Fruit fly (Drosophila melanogaster) whole organism, wandering third instar larva: ENCODE results near the gene CG14339.
A peak's percentile ranks its signal among the peaks of the same experiment; 100 is the strongest.

Source experiments
- CG32264 ChIP-seq: fragments of 200-800 bp; sonication (Bioruptor generic); optimal IDR thresholded peaks from 2 replicates; lab custom pipeline; 2016; ENCODE audit warnings: missing biosample characterization, missing genetic modification characterization
- CrebA ChIP-seq: fragments of 200-800 bp; sonication (Bioruptor generic); optimal IDR thresholded peaks from 2 replicates; lab custom pipeline; 2016; ENCODE audit warnings: missing biosample characterization, mild to moderate bottlenecking, missing genetic modification characterization, borderline replicate concordance
- Dfd ChIP-seq: fragments of >200 bp; optimal IDR thresholded peaks from 2 replicates; lab custom pipeline; 2017; ENCODE audit warnings: missing biosample characterization, missing genetic modification characterization
- GATAd ChIP-seq: sonication (Bioruptor generic); optimal IDR thresholded peaks from 2 replicates; lab custom pipeline; 2016; ENCODE audit warnings: missing biosample characterization, missing genetic modification characterization
- Hnf4 ChIP-seq: fragments of 200-800 bp; sonication (Bioruptor generic); optimal IDR thresholded peaks from 2 replicates; lab custom pipeline; 2016; ENCODE audit warnings: missing biosample characterization, mild to moderate bottlenecking, missing genetic modification characterization
- Hr78 ChIP-seq: fragments of >200 bp; optimal IDR thresholded peaks from 2 replicates; lab custom pipeline; 2017; ENCODE audit warnings: missing biosample characterization, missing genetic modification characterization
- Hr83 ChIP-seq: fragments of 200-300 bp; sonication (Bioruptor generic); optimal IDR thresholded peaks from 2 replicates; lab custom pipeline; 2016; ENCODE audit warnings: missing biosample characterization, mild to moderate bottlenecking, missing genetic modification characterization, moderate library complexity; ENCODE audit not compliant: poor library complexity, severe bottlenecking
- Jra ChIP-seq: sonication (Bioruptor generic); optimal IDR thresholded peaks from 2 replicates; lab custom pipeline; 2016; ENCODE audit warnings: missing biosample characterization, missing genetic modification characterization
- Mio ChIP-seq: sonication (Bioruptor generic); optimal IDR thresholded peaks from 2 replicates; lab custom pipeline; 2016; ENCODE audit warnings: missing biosample characterization, missing genetic modification characterization
- N ChIP-seq: fragments of >200 bp; optimal IDR thresholded peaks from 2 replicates; lab custom pipeline; 2018; ENCODE audit warnings: missing biosample characterization, missing external identifiers, missing genetic modification characterization
- OdsH ChIP-seq: fragments of 200-800 bp; sonication (Bioruptor generic); optimal IDR thresholded peaks from 2 replicates; lab custom pipeline; 2016; ENCODE audit warnings: missing biosample characterization, mild to moderate bottlenecking, missing genetic modification characterization
- Rel ChIP-seq, 2 experiments: fragments of 200-800 bp; sonication (Bioruptor generic) in 1 of 2; optimal IDR thresholded peaks; 2 replicates in 1 of 2; 3 replicates in 1 of 2; lab custom pipeline; 2016 to 2019; ENCODE audit warnings: mild to moderate bottlenecking in 2 of 2, missing biosample characterization in 2 of 2, missing genetic modification characterization in 2 of 2, moderate library complexity in 1 of 2
- Sp1 ChIP-seq: fragments of 200-800 bp; sonication (Bioruptor generic); optimal IDR thresholded peaks from 3 replicates; lab custom pipeline; 2019; ENCODE audit warnings: missing biosample characterization, mild to moderate bottlenecking, missing genetic modification characterization, moderate library complexity
- Vsx2 ChIP-seq: fragments of 200-300, 225-300 bp; sonication (Bioruptor generic); optimal IDR thresholded peaks from 2 replicates; lab custom pipeline; 2018; ENCODE audit warnings: missing biosample characterization, missing genetic modification characterization; ENCODE audit not compliant: partially characterized antibody
- br ChIP-seq: fragments of 200-800 bp; sonication (Bioruptor generic); optimal IDR thresholded peaks from 2 replicates; lab custom pipeline; 2016; ENCODE audit warnings: missing biosample characterization, missing genetic modification characterization
- brk ChIP-seq: fragments of 200-800 bp; sonication (Bioruptor generic); optimal IDR thresholded peaks from 2 replicates; lab custom pipeline; 2016; ENCODE audit warnings: missing biosample characterization, mild to moderate bottlenecking, missing genetic modification characterization
- dl ChIP-seq, 2 experiments: fragments of 175-275, 200-275 bp in 1 of 2; fragments of 200-275 bp in 1 of 2; sonication (Bioruptor generic); optimal IDR thresholded peaks; lab custom pipeline; 2018; ENCODE audit warnings: mild to moderate bottlenecking in 2 of 2, missing biosample characterization in 2 of 2, missing genetic modification characterization in 2 of 2, moderate library complexity in 2 of 2; ENCODE audit not compliant: partially characterized antibody in 2 of 2, insufficient read depth in 1 of 2
- ey ChIP-seq: fragments of 200-800 bp; sonication (Bioruptor generic); optimal IDR thresholded peaks from 2 replicates; lab custom pipeline; 2016; ENCODE audit warnings: missing biosample characterization, missing genetic modification characterization
- foxo ChIP-seq, 2 experiments: fragments of 200-800 bp; sonication (Bioruptor generic); optimal IDR thresholded peaks; 2 replicates in 1 of 2; 3 replicates in 1 of 2; lab custom pipeline; 2016 to 2017; ENCODE audit warnings: missing biosample characterization in 2 of 2, missing genetic modification characterization in 2 of 2
- fru ChIP-seq: fragments of 200-800 bp; sonication (Bioruptor generic); optimal IDR thresholded peaks from 3 replicates; lab custom pipeline; 2016; ENCODE audit warnings: missing biosample characterization, mild to moderate bottlenecking, missing genetic modification characterization
- h ChIP-seq: fragments of 200-800 bp; sonication (Bioruptor generic); optimal IDR thresholded peaks from 3 replicates; lab custom pipeline; 2016; ENCODE audit warnings: missing biosample characterization, mild to moderate bottlenecking, missing genetic modification characterization
- jim ChIP-seq: fragments of 175-275, 200-325 bp; sonication (Bioruptor generic); optimal IDR thresholded peaks from 2 replicates; lab custom pipeline; 2016; ENCODE audit warnings: missing biosample characterization, mild to moderate bottlenecking, missing genetic modification characterization
- psq ChIP-seq: fragments of 200-800 bp; sonication (Bioruptor generic); optimal IDR thresholded peaks from 3 replicates; lab custom pipeline; 2017; ENCODE audit warnings: missing biosample characterization, mild to moderate bottlenecking, missing genetic modification characterization, moderate library complexity
- rgr ChIP-seq: fragments of 200-800 bp; sonication (Bioruptor generic); optimal IDR thresholded peaks from 3 replicates; lab custom pipeline; 2016; ENCODE audit warnings: missing biosample characterization, mild to moderate bottlenecking, missing genetic modification characterization
- sv ChIP-seq: fragments of 200-800 bp; sonication (Bioruptor generic); optimal IDR thresholded peaks from 3 replicates; lab custom pipeline; 2016; ENCODE audit warnings: missing biosample characterization, missing genetic modification characterization
- tai ChIP-seq: sonication (Bioruptor generic); optimal IDR thresholded peaks from 2 replicates; lab custom pipeline; 2016; ENCODE audit warnings: missing biosample characterization, missing genetic modification characterization
- usp ChIP-seq: fragments of >200 bp; optimal IDR thresholded peaks from 2 replicates; lab custom pipeline; 2017; ENCODE audit warnings: missing biosample characterization, missing genetic modification characterization
- woc ChIP-seq: sonication (Bioruptor generic); optimal IDR thresholded peaks from 2 replicates; lab custom pipeline; 2016; ENCODE audit warnings: missing biosample characterization, mild to moderate bottlenecking, missing genetic modification characterization

Gene CG14339

dm6 chr2L:1118880-1119809 lies 10.8 kb downstream of the CG14339 start (continued):
- TF ChIP-seq dl (GFP tag; optimal IDR thresholded peaks at IDR 0.05; lab: Kevin White, UChicago; ENCODE audit: insufficient read depth in 1 of 2, partially characterized antibody in 2 of 2) (peak; percentile 31 to 74), Hr78 (GFP tag; lab: Kevin White, UChicago) (no peak), usp (GFP tag; lab: Kevin White, UChicago) (no peak), CrebA (GFP tag; lab: Kevin White, UChicago) (peak; percentile 65), OdsH (GFP tag; lab: Kevin White, UChicago) (peak; percentile 83), Dfd (GFP tag; lab: Kevin White, UChicago) (no peak), sv (GFP tag; lab: Kevin White, UChicago) (peak; percentile 76), jim (GFP tag; lab: Kevin White, UChicago) (no peak), Vsx2 (peak; percentile 73), psq (peak; percentile 87), Hr83 (peak; percentile 51)
- TF ChIP-seq, all 38 proteins: peak for 27

DNA sequence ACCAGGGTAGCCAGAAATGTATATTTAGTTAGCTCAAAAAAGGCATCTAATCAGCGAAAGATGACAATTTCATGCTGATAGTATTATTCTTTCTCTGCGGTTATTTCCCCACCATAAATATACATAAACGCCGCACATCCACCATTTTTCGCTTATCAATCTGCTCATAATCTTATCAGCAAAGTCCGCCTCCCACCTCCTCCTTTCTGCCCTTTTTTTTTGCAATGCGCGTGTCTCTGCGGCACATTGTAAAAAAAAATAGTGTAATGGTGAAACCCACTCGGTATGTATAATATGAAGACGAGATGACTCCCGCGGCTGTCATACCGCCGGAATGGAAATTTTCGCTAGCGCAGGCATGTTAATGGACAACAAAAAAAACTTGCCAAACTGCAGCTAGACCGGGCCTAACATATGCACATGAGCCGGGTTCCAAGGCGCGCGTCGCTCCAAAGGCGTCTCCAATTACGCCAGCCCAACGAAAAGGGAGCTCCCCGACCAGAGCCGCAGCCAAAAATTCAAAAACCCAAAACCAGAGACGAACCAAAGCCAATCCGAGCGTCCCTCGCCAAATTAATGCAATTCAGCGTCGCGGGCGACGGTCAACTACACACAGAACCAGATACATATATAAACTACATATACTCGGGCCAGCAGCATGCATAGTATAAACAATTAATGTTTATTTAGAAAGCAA lies 12.0 kb downstream of the CG14339 start:
- no peak for TF ChIP-seq Mio
- TF ChIP-seq Rel (GFP tag; optimal IDR thresholded peaks at IDR 0.05; lab: Kevin White, UChicago): no peak
- TF ChIP-seq Rel (tag; optimal IDR thresholded peaks at IDR 0.05; lab: Kevin White, UChicago): peak; percentile 73
- peak; percentile 81 for TF ChIP-seq h (GFP tag; lab: Kevin White, UChicago)
- TF ChIP-seq woc (GFP tag; lab: Kevin White, UChicago): no peak

- TF ChIP-seq foxo (GFP tag; optimal IDR thresholded peaks at IDR 0.05; lab: Kevin White, UChicago) (peak in 1 of 2 experiments; percentile 23), br (GFP tag; lab: Kevin White, UChicago) (peak; percentile 30), rgr (peak; percentile 39), Hnf4 (GFP tag; lab: Kevin White, UChicago) (no peak), Hr83 (peak; percentile 91), dl (GFP tag; optimal IDR thresholded peaks at IDR 0.05; lab: Kevin White, UChicago; ENCODE audit: insufficient read depth in 1 of 2, partially characterized antibody in 2 of 2) (no peak), fru (GFP tag; lab: Kevin White, UChicago) (peak; percentile 37), h (GFP tag; lab: Kevin White, UChicago) (peak; percentile 58), psq (no peak), OdsH (GFP tag; lab: Kevin White, UChicago) (peak; percentile 44), Jra (peak; percentile 37)
These were observed 13.8 kb downstream of the CG14339 start for dm6 chr2L:1121942-1122710.

DNA sequence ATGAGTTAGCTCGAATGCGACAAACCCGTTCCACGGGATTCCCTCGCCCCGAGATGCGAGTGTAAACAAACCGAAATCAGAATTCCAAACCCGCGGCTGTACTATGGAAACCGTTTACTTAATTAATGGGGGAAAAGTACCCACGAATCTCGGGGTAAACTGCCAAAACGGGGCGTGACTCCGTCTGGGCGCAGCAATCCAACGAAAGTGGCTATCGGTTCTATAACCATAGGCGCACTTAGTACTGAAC lies 14.3 kb downstream of the CG14339 start:
- no peak for TF ChIP-seq Rel (GFP tag; optimal IDR thresholded peaks at IDR 0.05; lab: Kevin White, UChicago)
- peak; percentile 75 for TF ChIP-seq Rel (tag; optimal IDR thresholded peaks at IDR 0.05; lab: Kevin White, UChicago)
- TF ChIP-seq Jra: no peak

- no peak for TF ChIP-seq Hr83
- TF ChIP-seq brk (GFP tag; lab: Kevin White, UChicago): no peak
These were observed 14.9 kb downstream of the CG14339 start for dm6 chr2L:1123078-1123818.

DNA sequence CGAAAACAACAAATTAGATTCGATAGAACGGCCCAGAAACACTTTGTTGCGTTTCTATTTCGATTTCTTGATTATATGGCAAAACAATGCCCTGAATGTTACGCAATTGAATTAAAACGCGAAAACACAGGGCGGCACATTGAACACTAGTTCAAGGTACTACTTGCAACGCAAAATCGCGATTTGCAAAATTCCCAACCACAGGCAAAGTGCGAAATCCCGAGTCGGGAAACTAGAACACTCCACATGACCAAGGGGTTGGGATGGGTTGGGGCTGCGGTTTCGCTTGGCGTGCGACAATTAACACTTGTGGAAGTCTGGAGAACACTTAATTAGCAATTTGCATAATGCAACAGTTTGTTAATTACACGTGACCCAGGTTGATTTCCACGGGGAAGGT lies 15.9 kb downstream of the CG14339 start:
- no peak for TF ChIP-seq dl (GFP tag; optimal IDR thresholded peaks at IDR 0.05; lab: Kevin White, UChicago; ENCODE audit: insufficient read depth in 1 of 2, partially characterized antibody in 2 of 2)
- TF ChIP-seq ey (GFP tag; lab: Kevin White, UChicago): no peak
- no peak for TF ChIP-seq psq
- no peak for TF ChIP-seq Hnf4 (GFP tag; lab: Kevin White, UChicago)
- TF ChIP-seq N: no peak
- TF ChIP-seq CG32264: no peak
- no peak for TF ChIP-seq Sp1 (GFP tag; lab: Kevin White, UChicago)
- no peak for TF ChIP-seq tai (GFP tag; lab: Kevin White, UChicago)
- no peak for TF ChIP-seq GATAd (GFP tag; lab: Kevin White, UChicago)
- TF ChIP-seq, all 38 proteins: peak for 0
